Worm (Caenorhabditis elegans) whole organism, early embryonic: ENCODE data around the gene bud-31.

Experiments
- F13C5.2 ChIP-seq: sonication (generic microtip); optimal IDR thresholded peaks from 2 replicates; lab custom pipeline; 2017; ENCODE audit warnings: mild to moderate bottlenecking, missing genetic modification characterization, inconsistent platforms, missing compliant biosample characterization
- aly-1 ChIP-seq: sonication (generic microtip); optimal IDR thresholded peaks from 2 replicates; lab custom pipeline; 2016; ENCODE audit warnings: missing genetic modification characterization, missing compliant biosample characterization
- ama-1 ChIP-seq: fragments of 150-350 bp; optimal IDR thresholded peaks from 2 replicates; lab custom pipeline; 2014
- flt-1 ChIP-seq: fragments of 200-800 bp; sonication (Bioruptor generic); IDR thresholded peaks from 2 replicates; pipeline ENCODE4 v1.3.6; 2022; ENCODE audit warnings: missing genetic modification characterization, missing compliant biosample characterization
- hmg-4 ChIP-seq: fragments of 200-800 bp; sonication (Bioruptor generic); optimal IDR thresholded peaks from 2 replicates; lab custom pipeline; 2018; ENCODE audit warnings: mild to moderate bottlenecking, missing genetic modification characterization, missing compliant biosample characterization
- hnd-1 ChIP-seq: sonication (generic microtip); optimal IDR thresholded peaks from 2 replicates; lab custom pipeline; 2016; ENCODE audit warnings: missing genetic modification characterization, missing compliant biosample characterization
- sea-1 ChIP-seq: fragments of 200-800 bp; sonication (Bioruptor generic); conservative IDR thresholded peaks from 2 replicates; pipeline ENCODE4 v1.3.6; 2022; ENCODE audit warnings: missing genetic modification characterization, missing compliant biosample characterization
- tbx-11 ChIP-seq: fragments of 200-800 bp; sonication (Bioruptor generic); IDR thresholded peaks from 2 replicates; pipeline ENCODE4 v1.3.6; 2022; ENCODE audit warnings: missing genetic modification characterization, missing compliant biosample characterization
- tbx-37 ChIP-seq: fragments of 200-800 bp; sonication (Bioruptor generic); conservative IDR thresholded peaks from 2 replicates; pipeline ENCODE4 v1.3.6; 2022; ENCODE audit warnings: missing genetic modification reagents, missing genetic modification characterization, missing compliant biosample characterization
- tra-4 ChIP-seq: sonication (generic microtip); optimal IDR thresholded peaks from 2 replicates; lab custom pipeline; 2017; ENCODE audit warnings: missing genetic modification characterization, missing compliant biosample characterization

- TF ChIP-seq flt-1 (GFP tag; lab: Robert Waterston, UW) (no peak), ama-1 (lab: Kevin White, UChicago) (no peak), tra-4 (tag; lab: Kevin White, UChicago) (no peak), F13C5.2 (tag; lab: Kevin White, UChicago) (no peak), tbx-11 (no peak), hmg-4 (GFP tag; lab: Kevin White, UChicago) (no peak), aly-1 (tag; lab: Kevin White, UChicago) (no peak), hnd-1 (no peak), sea-1 (GFP tag; lab: Robert Waterston, UW) (no peak), tbx-37 (GFP tag; lab: Robert Waterston, UW) (no peak)
These were observed 39.5 kb upstream of the bud-31 start, which contains the start of gene dao-6 for ce11 chrIII:9735857-9736256.
